Worm (Caenorhabditis elegans) whole organism, mixed stage, embryonic: Measurements from ENCODE around the gene F59A7.2.

Experiments
- mep-1 ChIP-seq: fragments of 150-350 bp; optimal IDR thresholded peaks from 2 replicates; lab custom pipeline; 2017; ENCODE audit warnings: missing biosample characterization, missing genetic modification reagents, missing genetic modification characterization, inconsistent platforms
- unc-62 ChIP-seq: fragments of 150-350 bp; optimal IDR thresholded peaks from 2 replicates; lab custom pipeline; 2014; ENCODE audit warnings: missing biosample characterization, missing genetic modification reagents, missing genetic modification characterization

- TF ChIP-seq mep-1 (tag; lab: Kevin White, UChicago) (no peak), unc-62 (no peak)
These were observed 11.5 kb upstream of the F59A7.2 start, which contains the start of gene srab-13 for ce11 chrV:2027787-2028186.
